Worm (Caenorhabditis elegans) whole organism, young adult: ENCODE results near the gene rig-1.

Experiments used
- B0261.1 ChIP-seq: sonication (generic microtip); optimal IDR thresholded peaks from 2 replicates; lab custom pipeline; 2016; ENCODE audit warnings: mild to moderate bottlenecking, missing genetic modification characterization, moderate library complexity, missing compliant biosample characterization
- C06A6.2 ChIP-seq: fragments of 200-800 bp; sonication (Bioruptor generic); conservative IDR thresholded peaks from 2 replicates; pipeline ENCODE4 v1.3.6; 2022; ENCODE audit warnings: missing genetic modification characterization, missing compliant biosample characterization
- F10E7.11 ChIP-seq: sonication (generic microtip); optimal IDR thresholded peaks from 2 replicates; lab custom pipeline; 2017; ENCODE audit warnings: mild to moderate bottlenecking, missing genetic modification characterization, moderate library complexity, missing compliant biosample characterization
- F23B12.7 ChIP-seq: sonication (generic microtip); optimal IDR thresholded peaks from 2 replicates; lab custom pipeline; 2017; ENCODE audit warnings: missing genetic modification characterization, mild to moderate bottlenecking, missing compliant biosample characterization, antibody characterized with exemption, moderate library complexity; ENCODE audit not compliant: insufficient read depth
- F33H1.4 ChIP-seq: fragments of 200-800 bp; sonication (Bioruptor generic); IDR thresholded peaks from 2 replicates; pipeline ENCODE4 v1.3.6; 2022; ENCODE audit warnings: missing genetic modification reagents, missing genetic modification characterization, missing compliant biosample characterization
- F39B2.1 ChIP-seq: fragments of 200-800 bp; sonication (Bioruptor generic); IDR thresholded peaks from 2 replicates; pipeline ENCODE4 v1.3.6; 2022; ENCODE audit warnings: missing genetic modification reagents, missing genetic modification characterization, missing compliant biosample characterization
- F52B5.7 ChIP-seq: sonication (generic microtip); optimal IDR thresholded peaks from 2 replicates; lab custom pipeline; 2016; ENCODE audit warnings: mild to moderate bottlenecking, missing genetic modification characterization, missing compliant biosample characterization
- F57A8.1 ChIP-seq: fragments of 200-800 bp; sonication (Bioruptor generic); optimal IDR thresholded peaks from 2 replicates; lab custom pipeline; 2018; ENCODE audit warnings: mild to moderate bottlenecking, missing genetic modification characterization, moderate library complexity, missing compliant biosample characterization
- T26A5.8 ChIP-seq: sonication (generic microtip); optimal IDR thresholded peaks from 2 replicates; lab custom pipeline; 2016; ENCODE audit warnings: missing genetic modification characterization, missing compliant biosample characterization
- Y53F4B.3 ChIP-seq: fragments of 200-800 bp; sonication (Bioruptor generic); IDR thresholded peaks from 2 replicates; pipeline ENCODE4 v1.3.6; 2022; ENCODE audit warnings: missing genetic modification reagents, missing genetic modification characterization, missing compliant biosample characterization
- Y79H2A.3 ChIP-seq: fragments of 200-800 bp; sonication (Bioruptor generic); conservative IDR thresholded peaks from 2 replicates; pipeline ENCODE4 v1.3.6; 2022; ENCODE audit warnings: missing genetic modification reagents, missing genetic modification characterization, missing compliant biosample characterization
- Y95B8A.8 ChIP-seq: fragments of 200-800 bp; sonication (Bioruptor generic); IDR thresholded peaks from 2 replicates; pipeline ENCODE4 v1.3.6; 2022; ENCODE audit warnings: missing genetic modification reagents, missing genetic modification characterization, missing compliant biosample characterization
- atf-7 ChIP-seq: sonication (generic microtip); optimal IDR thresholded peaks from 2 replicates; lab custom pipeline; 2017; ENCODE audit warnings: mild to moderate bottlenecking, missing genetic modification characterization, missing compliant biosample characterization
- athp-1 ChIP-seq: sonication (generic microtip); optimal IDR thresholded peaks from 2 replicates; lab custom pipeline; 2017; ENCODE audit warnings: mild to moderate bottlenecking, missing genetic modification characterization, missing compliant biosample characterization
- attf-3 ChIP-seq: fragments of 200-800 bp; sonication (Bioruptor generic); conservative IDR thresholded peaks from 2 replicates; pipeline ENCODE4 v1.3.6; 2022; ENCODE audit warnings: missing genetic modification reagents, missing genetic modification characterization, missing compliant biosample characterization
- attf-6 ChIP-seq: fragments of 200-800 bp; sonication (Bioruptor generic); IDR thresholded peaks from 2 replicates; pipeline ENCODE4 v1.3.6; 2022; ENCODE audit warnings: missing genetic modification reagents, missing genetic modification characterization, missing compliant biosample characterization
- bed-1 ChIP-seq: fragments of 200-800 bp; sonication (Bioruptor generic); IDR thresholded peaks from 2 replicates; pipeline ENCODE4 v1.3.6; 2022; ENCODE audit warnings: missing genetic modification reagents, missing genetic modification characterization, missing compliant biosample characterization
- ccch-3 ChIP-seq: fragments of 200-800 bp; sonication (Bioruptor generic); optimal IDR thresholded peaks from 2 replicates; lab custom pipeline; 2018; ENCODE audit warnings: mild to moderate bottlenecking, missing genetic modification characterization, missing compliant biosample characterization
- cebp-1 ChIP-seq, 2 experiments: fragments of 200-800 bp in 1 of 2; sonication (Bioruptor generic) in 1 of 2; sonication (generic microtip) in 1 of 2; IDR thresholded peaks in 1 of 2; optimal IDR thresholded peaks in 1 of 2; 2 replicates each; pipeline versions ENCODE4 v1.3.6 to Lab custom; 2017 to 2022; ENCODE audit warnings: missing compliant biosample characterization in 2 of 2, missing genetic modification characterization in 2 of 2, mild to moderate bottlenecking in 1 of 2, missing genetic modification reagents in 1 of 2, moderate library complexity in 1 of 2
- chd-7 ChIP-seq: sonication (generic microtip); optimal IDR thresholded peaks from 2 replicates; lab custom pipeline; 2016; ENCODE audit warnings: mild to moderate bottlenecking, missing genetic modification characterization, moderate library complexity, missing compliant biosample characterization
- dpl-1 ChIP-seq: fragments of 150-350 bp; optimal IDR thresholded peaks from 2 replicates; lab custom pipeline; 2014; ENCODE audit warnings: missing biosample characterization, missing genetic modification reagents, missing genetic modification characterization
- egl-18 ChIP-seq: fragments of 200-800 bp; sonication (Bioruptor generic); IDR thresholded peaks from 2 replicates; pipeline ENCODE4 v1.3.6; 2022; ENCODE audit warnings: missing genetic modification reagents, missing genetic modification characterization, missing compliant biosample characterization
- fkh-3 ChIP-seq: sonication (generic microtip); optimal IDR thresholded peaks from 2 replicates; lab custom pipeline; 2016; ENCODE audit warnings: mild to moderate bottlenecking, missing genetic modification characterization, missing compliant biosample characterization
- hmg-20 ChIP-seq: fragments of 200-800 bp; sonication (Bioruptor generic); IDR thresholded peaks from 2 replicates; pipeline ENCODE4 v1.3.6; 2022; ENCODE audit warnings: missing genetic modification reagents, missing genetic modification characterization, missing compliant biosample characterization
- lir-1 ChIP-seq: fragments of 200-800 bp; sonication (Bioruptor generic); conservative IDR thresholded peaks from 2 replicates; pipeline ENCODE4 v1.3.6; 2022; ENCODE audit warnings: missing genetic modification reagents, missing genetic modification characterization, missing compliant biosample characterization
- lsl-1 ChIP-seq: fragments of 200-800 bp; sonication (Bioruptor generic); optimal IDR thresholded peaks from 2 replicates; lab custom pipeline; 2018; ENCODE audit warnings: mild to moderate bottlenecking, missing genetic modification characterization, moderate library complexity, missing compliant biosample characterization
- madf-10 ChIP-seq: sonication (generic microtip); optimal IDR thresholded peaks from 2 replicates; lab custom pipeline; 2016; ENCODE audit warnings: mild to moderate bottlenecking, missing genetic modification characterization, missing compliant biosample characterization
- madf-3 ChIP-seq: fragments of 200-800 bp; sonication (Bioruptor generic); IDR thresholded peaks from 2 replicates; pipeline ENCODE4 v1.3.6; 2022; ENCODE audit warnings: missing genetic modification reagents, missing genetic modification characterization, missing compliant biosample characterization
- mxl-1 ChIP-seq: sonication (generic microtip); optimal IDR thresholded peaks from 2 replicates; lab custom pipeline; 2016; ENCODE audit warnings: missing genetic modification characterization, missing compliant biosample characterization
- nfya-2 ChIP-seq: fragments of 200-800 bp; sonication (Bioruptor generic); IDR thresholded peaks from 2 replicates; pipeline ENCODE4 v1.3.6; 2022; ENCODE audit warnings: missing genetic modification reagents, missing genetic modification characterization, missing compliant biosample characterization
- nhr-80 ChIP-seq: sonication (generic microtip); optimal IDR thresholded peaks from 2 replicates; lab custom pipeline; 2016; ENCODE audit warnings: missing genetic modification characterization, missing compliant biosample characterization
- rec-8 ChIP-seq, 2 experiments: sonication (generic microtip); optimal IDR thresholded peaks; 2 replicates each; lab custom pipeline; 2016; ENCODE audit warnings: mild to moderate bottlenecking in 2 of 2, missing genetic modification characterization in 2 of 2, missing genetic modification reagents in 2 of 2, missing genotype in 2 of 2, missing biosample characterization in 1 of 2, missing compliant biosample characterization in 1 of 2, moderate library complexity in 1 of 2
- repo-1 ChIP-seq: sonication (generic microtip); optimal IDR thresholded peaks from 2 replicates; lab custom pipeline; 2017; ENCODE audit warnings: mild to moderate bottlenecking, missing genetic modification characterization, missing compliant biosample characterization
- snpc-1.3 ChIP-seq: sonication (generic microtip); optimal IDR thresholded peaks from 2 replicates; lab custom pipeline; 2017; ENCODE audit warnings: missing genetic modification characterization, mild to moderate bottlenecking, missing compliant biosample characterization, antibody characterized with exemption, moderate library complexity, missing genotype, missing genetic modification reagents; ENCODE audit not compliant: insufficient read depth
- snpc-3.4 ChIP-seq: sonication (generic microtip); optimal IDR thresholded peaks from 2 replicates; lab custom pipeline; 2017; ENCODE audit warnings: missing genetic modification characterization, mild to moderate bottlenecking, missing compliant biosample characterization, antibody characterized with exemption, moderate library complexity, missing genotype, missing genetic modification reagents
- snpc-4 ChIP-seq, 5 experiments: fragments of 150-350 bp in 1 of 5; sonication (generic microtip) in 4 of 5; optimal IDR thresholded peaks; 2 replicates each; lab custom pipeline; 2014 to 2018; ENCODE audit warnings: missing genetic modification characterization in 5 of 5, missing biosample characterization in 3 of 5, antibody characterized with exemption in 2 of 5, mild to moderate bottlenecking in 2 of 5, missing compliant biosample characterization in 2 of 5, missing genotype in 2 of 5, moderate library complexity in 2 of 5, missing genetic modification reagents in 1 of 5
- somi-1 ChIP-seq: fragments of 200-800 bp; sonication (Bioruptor generic); optimal IDR thresholded peaks from 2 replicates; lab custom pipeline; 2018; ENCODE audit warnings: mild to moderate bottlenecking, missing genetic modification characterization, missing compliant biosample characterization
- sptf-2 ChIP-seq: fragments of 200-800 bp; sonication (Bioruptor generic); optimal IDR thresholded peaks from 2 replicates; lab custom pipeline; 2018; ENCODE audit warnings: mild to moderate bottlenecking, missing genetic modification characterization, missing compliant biosample characterization
- tbx-9 ChIP-seq: sonication (generic microtip); optimal IDR thresholded peaks from 2 replicates; lab custom pipeline; 2016; ENCODE audit warnings: borderline replicate concordance, missing genetic modification characterization, inconsistent platforms, missing compliant biosample characterization
- tlf-1 ChIP-seq: fragments of 200-800 bp; sonication (Bioruptor generic); optimal IDR thresholded peaks from 2 replicates; lab custom pipeline; 2018; ENCODE audit warnings: mild to moderate bottlenecking, missing genetic modification characterization, missing compliant biosample characterization
- unc-130 ChIP-seq: sonication (generic microtip); optimal IDR thresholded peaks from 2 replicates; lab custom pipeline; 2016; ENCODE audit warnings: missing genetic modification reagents, missing genetic modification characterization, missing compliant biosample characterization
- unc-62 ChIP-seq: fragments of 150-350 bp; optimal IDR thresholded peaks from 2 replicates; lab custom pipeline; 2014; ENCODE audit warnings: missing biosample characterization, missing genetic modification reagents, missing genetic modification characterization
- xnd-1 ChIP-seq: sonication (generic microtip); optimal IDR thresholded peaks from 2 replicates; lab custom pipeline; 2016; ENCODE audit warnings: missing genotype, missing genetic modification reagents, missing genetic modification characterization, missing compliant biosample characterization
- zfh-2 ChIP-seq: fragments of 200-800 bp; sonication (Bioruptor generic); conservative IDR thresholded peaks from 2 replicates; pipeline ENCODE4 v1.3.6; 2022; ENCODE audit warnings: missing genetic modification reagents, missing genetic modification characterization, missing compliant biosample characterization
- ztf-25 ChIP-seq: fragments of 200-800 bp; sonication (Bioruptor generic); IDR thresholded peaks from 2 replicates; pipeline ENCODE4 v1.3.6; 2022; ENCODE audit warnings: missing genetic modification reagents, missing genetic modification characterization, missing compliant biosample characterization
- ztf-3 ChIP-seq: fragments of 200-800 bp; sonication (Bioruptor generic); optimal IDR thresholded peaks from 2 replicates; lab custom pipeline; 2018; ENCODE audit warnings: mild to moderate bottlenecking, missing genetic modification characterization, missing compliant biosample characterization
- ztf-6 ChIP-seq: fragments of 200-800 bp; sonication (Bioruptor generic); IDR thresholded peaks from 2 replicates; pipeline ENCODE4 v1.3.6; 2022; ENCODE audit warnings: missing genetic modification reagents, missing genetic modification characterization, missing compliant biosample characterization

Gene rig-1

DNA sequence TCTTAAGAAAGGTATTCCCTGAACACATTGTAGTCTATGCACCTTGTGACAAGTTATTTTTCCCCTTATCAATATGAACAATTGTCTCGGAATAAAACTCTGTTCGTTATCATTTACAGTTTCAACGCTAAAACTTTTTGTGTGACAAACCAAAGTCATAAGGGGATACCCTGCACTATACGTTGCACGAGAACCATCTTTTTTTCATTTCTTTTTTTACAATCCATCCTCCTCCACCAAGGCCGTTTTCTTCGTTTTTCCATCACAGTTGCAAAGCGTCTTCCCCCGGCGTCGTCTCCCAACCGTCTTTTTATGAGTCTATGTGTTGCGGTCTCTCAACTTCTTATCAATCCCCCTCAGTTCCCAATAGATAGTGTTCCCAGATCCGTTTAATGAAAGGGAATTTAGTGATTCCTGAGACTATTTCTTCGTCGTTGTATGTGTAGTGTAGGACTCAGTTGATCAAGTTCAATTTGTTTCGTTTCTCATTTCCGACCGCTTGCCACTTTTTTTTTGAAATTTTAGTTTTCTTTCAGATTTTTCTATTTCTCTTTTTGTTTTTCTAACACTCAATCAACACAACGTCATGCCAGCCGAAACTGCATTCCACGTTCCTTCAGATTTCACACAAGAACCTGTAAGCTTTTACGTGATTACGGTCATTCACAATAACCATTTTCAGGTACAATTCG lies 15.8 kb downstream of the rig-1 start (continued):
- TF ChIP-seq unc-62 (GFP tag; lab: Kevin White, UChicago) = no peak
- TF ChIP-seq egl-18 = no peak
- no peak for TF ChIP-seq Y79H2A.3 (GFP tag; lab: Robert Waterston, UW)
- TF ChIP-seq attf-6 = no peak
- no peak for TF ChIP-seq Y95B8A.8
- no peak for TF ChIP-seq tbx-9 (tag; lab: Kevin White, UChicago)
- TF ChIP-seq lir-1 (GFP tag; lab: Robert Waterston, UW) = no peak
- TF ChIP-seq Y53F4B.3 (GFP tag; lab: Robert Waterston, UW) = no peak
- TF ChIP-seq snpc-4 (GFP tag; optimal IDR thresholded peaks at IDR 0.05; lab: Kevin White, UChicago) = no peak
- no peak for TF ChIP-seq snpc-4 (tag; optimal IDR thresholded peaks at IDR 0.05; lab: Kevin White, UChicago)
- no peak for TF ChIP-seq hmg-20 (GFP tag; lab: Robert Waterston, UW)
- no peak for TF ChIP-seq dpl-1 (GFP tag; lab: Kevin White, UChicago)
- TF ChIP-seq F57A8.1 (GFP tag; lab: Kevin White, UChicago) = no peak
- no peak for TF ChIP-seq unc-130 (GFP tag; lab: Kevin White, UChicago)
- no peak for TF ChIP-seq snpc-1.3 (tag; lab: Kevin White, UChicago)
- no peak for TF ChIP-seq cebp-1 (GFP tag; IDR thresholded peaks at IDR 0.05; lab: Robert Waterston, UW)
- peak; percentile 52 for TF ChIP-seq cebp-1 (tag; optimal IDR thresholded peaks at IDR 0.05; lab: Kevin White, UChicago)
- no peak for TF ChIP-seq ztf-6
- no peak for TF ChIP-seq mxl-1 (tag; lab: Kevin White, UChicago)
- no peak for TF ChIP-seq rec-8 (tag; optimal IDR thresholded peaks at IDR 0.05; lab: Kevin White, UChicago)
- no peak for TF ChIP-seq sptf-2 (GFP tag; lab: Kevin White, UChicago)
- no peak for TF ChIP-seq F10E7.11 (tag; lab: Kevin White, UChicago)
- TF ChIP-seq athp-1 (tag; lab: Kevin White, UChicago) = no peak
- peak; percentile 64 for TF ChIP-seq somi-1 (GFP tag; lab: Kevin White, UChicago)
- no peak for TF ChIP-seq repo-1 (tag; lab: Kevin White, UChicago)
- no peak for TF ChIP-seq bed-1 (GFP tag; lab: Robert Waterston, UW)
- peak; percentile 31 for TF ChIP-seq atf-7 (tag; lab: Kevin White, UChicago)
- TF ChIP-seq xnd-1 = no peak
- no peak for TF ChIP-seq ztf-25 (GFP tag; lab: Robert Waterston, UW)
- TF ChIP-seq nfya-2 = no peak
- no peak for TF ChIP-seq F39B2.1 (GFP tag; lab: Robert Waterston, UW)
- TF ChIP-seq T26A5.8 = no peak
- TF ChIP-seq attf-3 = no peak
- TF ChIP-seq B0261.1 = no peak
- TF ChIP-seq chd-7 (tag; lab: Kevin White, UChicago) = peak; percentile 20
- TF ChIP-seq ztf-3 (GFP tag; lab: Kevin White, UChicago) = no peak
- TF ChIP-seq fkh-3 (tag; lab: Kevin White, UChicago) = no peak
- no peak for TF ChIP-seq ccch-3 (GFP tag; lab: Kevin White, UChicago)
- no peak for TF ChIP-seq madf-10
- TF ChIP-seq nhr-80 (tag; lab: Kevin White, UChicago) = peak; percentile 88
- TF ChIP-seq F52B5.7 (tag; lab: Kevin White, UChicago) = no peak
- no peak for TF ChIP-seq tlf-1 (GFP tag; lab: Kevin White, UChicago)
- no peak for TF ChIP-seq F23B12.7 (tag; lab: Kevin White, UChicago)
- no peak for TF ChIP-seq madf-3 (GFP tag; lab: Robert Waterston, UW)
- TF ChIP-seq snpc-3.4 (tag; lab: Kevin White, UChicago) = no peak
- no peak for TF ChIP-seq F33H1.4
- no peak for TF ChIP-seq zfh-2 (GFP tag; lab: Robert Waterston, UW)
- no peak for TF ChIP-seq lsl-1
- TF ChIP-seq C06A6.2 (GFP tag; lab: Robert Waterston, UW) = no peak
